Worm (Caenorhabditis elegans) whole organism, L1 larva: ENCODE measurements around the gene flp-23.

Experiments used
- C16A3.4 ChIP-seq: fragments of 150-350 bp; optimal IDR thresholded peaks from 2 replicates; lab custom pipeline; 2014; ENCODE audit warnings: missing biosample characterization, missing genetic modification characterization
- C34B4.2 ChIP-seq: sonication (generic microtip); optimal IDR thresholded peaks from 2 replicates; lab custom pipeline; 2017; ENCODE audit warnings: mild to moderate bottlenecking, missing genetic modification characterization, missing compliant biosample characterization
- F16B12.6 ChIP-seq: fragments of 150-350 bp; optimal IDR thresholded peaks from 2 replicates; lab custom pipeline; 2014; ENCODE audit warnings: missing biosample characterization, missing genetic modification characterization
- Y116A8C.19 ChIP-seq: sonication (generic microtip); optimal IDR thresholded peaks from 2 replicates; lab custom pipeline; 2016; ENCODE audit warnings: missing compliant biosample characterization, missing genetic modification characterization, borderline replicate concordance
- alr-1 ChIP-seq: fragments of 200-800 bp; sonication (Bioruptor generic); optimal IDR thresholded peaks from 2 replicates; lab custom pipeline; 2018; ENCODE audit warnings: borderline replicate concordance, mild to moderate bottlenecking, missing genetic modification characterization, missing compliant biosample characterization
- aly-2 ChIP-seq: fragments of 150-350 bp; optimal IDR thresholded peaks from 2 replicates; lab custom pipeline; 2014; ENCODE audit warnings: missing biosample characterization, missing genetic modification characterization
- ceh-63 ChIP-seq: fragments of 200-800 bp; sonication (Bioruptor generic); optimal IDR thresholded peaks from 2 replicates; lab custom pipeline; 2018; ENCODE audit warnings: mild to moderate bottlenecking, missing genetic modification characterization, missing compliant biosample characterization
- ceh-82 ChIP-seq, 3 experiments: fragments of 150-350 bp in 1 of 3; sonication (generic microtip) in 2 of 3; optimal IDR thresholded peaks; 2 replicates each; lab custom pipeline; 2014 to 2017; ENCODE audit warnings: missing biosample characterization in 3 of 3, missing genetic modification characterization in 3 of 3
- ceh-88 ChIP-seq: fragments of 200-800 bp; sonication (Bioruptor generic); IDR thresholded peaks from 2 replicates; pipeline ENCODE4 v1.3.6; 2022; ENCODE audit warnings: missing genetic modification characterization, missing compliant biosample characterization
- dpl-1 ChIP-seq, 3 experiments: fragments of 150-350 bp in 2 of 3; sonication (generic microtip) in 1 of 3; optimal IDR thresholded peaks; 2 replicates each; lab custom pipeline; 2014 to 2017; ENCODE audit warnings: missing biosample characterization in 3 of 3, missing genetic modification characterization in 3 of 3, missing genetic modification reagents in 3 of 3
- efl-1 ChIP-seq, 4 experiments: fragments of 150-350 bp; optimal IDR thresholded peaks in 3 of 4; peaks in 1 of 4; 1 replicate in 1 of 4; 2 replicates in 3 of 4; lab custom pipeline; 2014; ENCODE audit warnings: missing biosample characterization in 2 of 4, missing genetic modification characterization in 2 of 4, missing genetic modification reagents in 2 of 4
- egl-13 ChIP-seq: sonication (generic microtip); optimal IDR thresholded peaks from 2 replicates; lab custom pipeline; 2016; ENCODE audit warnings: missing genotype, missing genetic modification reagents, missing genetic modification characterization, missing compliant biosample characterization
- egl-27 ChIP-seq, 2 experiments: fragments of 150-350 bp in 1 of 2; sonication (generic microtip); optimal IDR thresholded peaks; 3 replicates each; lab custom pipeline; 2017 to 2018; ENCODE audit warnings: missing biosample characterization in 2 of 2, missing genetic modification characterization in 2 of 2, missing genetic modification reagents in 2 of 2
- elt-2 ChIP-seq: sonication (generic microtip); optimal IDR thresholded peaks from 2 replicates; lab custom pipeline; 2016; ENCODE audit warnings: missing genetic modification characterization, mild to moderate bottlenecking, inconsistent platforms, missing compliant biosample characterization, missing genetic modification reagents
- elt-3 ChIP-seq, 6 experiments: fragments of 150-350 bp in 1 of 6; sonication (generic microtip); optimal IDR thresholded peaks; 2 replicates each; lab custom pipeline; 2017 to 2018; ENCODE audit warnings: missing biosample characterization in 6 of 6, missing genetic modification characterization in 6 of 6, inconsistent platforms in 1 of 6
- fkh-10 ChIP-seq: sonication (generic microtip); optimal IDR thresholded peaks from 2 replicates; lab custom pipeline; 2017; ENCODE audit warnings: missing biosample characterization, missing genetic modification reagents, missing genetic modification characterization
- fkh-4 ChIP-seq: sonication (generic microtip); optimal IDR thresholded peaks from 2 replicates; lab custom pipeline; 2016; ENCODE audit warnings: missing compliant biosample characterization, missing genetic modification characterization, borderline replicate concordance
- fkh-8 ChIP-seq: sonication (generic microtip); optimal IDR thresholded peaks from 2 replicates; lab custom pipeline; 2016; ENCODE audit warnings: mild to moderate bottlenecking, missing genetic modification characterization, missing compliant biosample characterization
- fos-1 ChIP-seq: fragments of 150-350 bp; optimal IDR thresholded peaks from 2 replicates; lab custom pipeline; 2014; ENCODE audit warnings: missing biosample characterization, missing genetic modification characterization
- lin-14 ChIP-seq: fragments of 200-800 bp; sonication (Bioruptor generic); optimal IDR thresholded peaks from 2 replicates; lab custom pipeline; 2018; ENCODE audit warnings: mild to moderate bottlenecking, missing genetic modification characterization, moderate library complexity, missing compliant biosample characterization
- lin-15B ChIP-seq: fragments of 150-350 bp; sonication (generic microtip); optimal IDR thresholded peaks from 3 replicates; lab custom pipeline; 2014; ENCODE audit warnings: missing biosample characterization, missing genetic modification characterization
- lin-39 ChIP-seq: fragments of 150-350 bp; optimal IDR thresholded peaks from 2 replicates; lab custom pipeline; 2014; ENCODE audit warnings: missing biosample characterization, missing genetic modification reagents, missing genetic modification characterization
- lir-3 ChIP-seq: sonication (generic microtip); optimal IDR thresholded peaks from 2 replicates; lab custom pipeline; 2016; ENCODE audit warnings: mild to moderate bottlenecking, missing genetic modification characterization, moderate library complexity, missing compliant biosample characterization; ENCODE audit not compliant: poor library complexity
- lsy-2 ChIP-seq, 2 experiments: fragments of 150-350 bp; optimal IDR thresholded peaks; 2 replicates each; lab custom pipeline; 2014; ENCODE audit warnings: missing biosample characterization in 2 of 2, missing genetic modification characterization in 2 of 2
- mdl-1 ChIP-seq, 2 experiments: fragments of 150-350 bp; optimal IDR thresholded peaks; 2 replicates each; lab custom pipeline; 2014 to 2017; ENCODE audit warnings: missing biosample characterization in 2 of 2, missing genetic modification characterization in 2 of 2, inconsistent platforms in 1 of 2
- nhr-19 ChIP-seq: fragments of 200-800 bp; sonication (Bioruptor generic); conservative IDR thresholded peaks from 2 replicates; pipeline ENCODE4 v1.3.6; 2022; ENCODE audit warnings: missing genetic modification characterization, missing compliant biosample characterization
- nhr-20 ChIP-seq: sonication (generic microtip); optimal IDR thresholded peaks from 2 replicates; lab custom pipeline; 2016; ENCODE audit warnings: mild to moderate bottlenecking, missing genetic modification characterization, missing compliant biosample characterization
- nhr-237 ChIP-seq: fragments of 150-350 bp; optimal IDR thresholded peaks from 2 replicates; lab custom pipeline; 2014; ENCODE audit warnings: missing biosample characterization, missing genetic modification characterization
- nhr-71 ChIP-seq: sonication (generic microtip); optimal IDR thresholded peaks from 2 replicates; lab custom pipeline; 2016; ENCODE audit warnings: mild to moderate bottlenecking, missing genetic modification characterization, moderate library complexity, missing compliant biosample characterization
- nhr-76 ChIP-seq: sonication (generic microtip); optimal IDR thresholded peaks from 2 replicates; lab custom pipeline; 2017; ENCODE audit warnings: missing biosample characterization, missing genetic modification characterization
- nhr-77 ChIP-seq: fragments of 150-350 bp; optimal IDR thresholded peaks from 2 replicates; lab custom pipeline; 2014; ENCODE audit warnings: missing biosample characterization, missing genetic modification characterization
- nhr-85 ChIP-seq: sonication (generic microtip); peaks from one replicate; lab custom pipeline; 2016; ENCODE audit warnings: missing genetic modification characterization, inconsistent platforms, missing compliant biosample characterization
- pag-3 ChIP-seq: sonication (generic microtip); optimal IDR thresholded peaks from 2 replicates; lab custom pipeline; 2017; ENCODE audit warnings: missing genetic modification characterization, mild to moderate bottlenecking, missing compliant biosample characterization, antibody characterized with exemption, borderline replicate concordance; ENCODE audit not compliant: insufficient read depth
- pqm-1 ChIP-seq: sonication (generic microtip); optimal IDR thresholded peaks from 3 replicates; lab custom pipeline; 2017; ENCODE audit warnings: missing biosample characterization, missing genetic modification characterization
- rnt-1 ChIP-seq: sonication (generic microtip); optimal IDR thresholded peaks from 2 replicates; lab custom pipeline; 2016; ENCODE audit warnings: mild to moderate bottlenecking, missing genetic modification characterization, moderate library complexity, missing compliant biosample characterization
- skn-1 ChIP-seq: fragments of 150-350 bp; optimal IDR thresholded peaks from 2 replicates; lab custom pipeline; 2014; ENCODE audit warnings: missing biosample characterization, missing genetic modification characterization
- snpc-4 ChIP-seq: fragments of 150-350 bp; optimal IDR thresholded peaks from 2 replicates; lab custom pipeline; 2014; ENCODE audit warnings: missing biosample characterization, missing genetic modification characterization
- snu-23 ChIP-seq: sonication (generic microtip); optimal IDR thresholded peaks from 2 replicates; lab custom pipeline; 2016; ENCODE audit warnings: missing genetic modification characterization, missing compliant biosample characterization
- sup-37 ChIP-seq: fragments of 200-800 bp; sonication (Bioruptor generic); optimal IDR thresholded peaks from 2 replicates; lab custom pipeline; 2018; ENCODE audit warnings: mild to moderate bottlenecking, missing genetic modification characterization, missing compliant biosample characterization
- swsn-7 ChIP-seq: sonication (generic microtip); optimal IDR thresholded peaks from 2 replicates; lab custom pipeline; 2016; ENCODE audit warnings: missing genetic modification characterization, missing compliant biosample characterization
- tbx-2 ChIP-seq: sonication (generic microtip); optimal IDR thresholded peaks from 2 replicates; lab custom pipeline; 2016; ENCODE audit warnings: missing genetic modification characterization, missing compliant biosample characterization
- tlp-1 ChIP-seq: fragments of 150-350 bp; optimal IDR thresholded peaks from 2 replicates; lab custom pipeline; 2014; ENCODE audit warnings: missing biosample characterization, missing genetic modification characterization
- unc-130 ChIP-seq: fragments of 150-350 bp; optimal IDR thresholded peaks from 2 replicates; lab custom pipeline; 2017; ENCODE audit warnings: missing biosample characterization, missing genetic modification characterization, inconsistent platforms
- unc-98 ChIP-seq: fragments of 200-800 bp; sonication (Bioruptor generic); IDR thresholded peaks from 2 replicates; pipeline ENCODE4 v1.3.6; 2022; ENCODE audit warnings: missing genetic modification characterization, missing compliant biosample characterization
- vab-15 ChIP-seq: sonication (generic microtip); optimal IDR thresholded peaks from 2 replicates; lab custom pipeline; 2017; ENCODE audit warnings: missing genotype, mild to moderate bottlenecking, missing genetic modification characterization, missing compliant biosample characterization
- zag-1 ChIP-seq: fragments of 150-350 bp; optimal IDR thresholded peaks from 2 replicates; lab custom pipeline; 2014; ENCODE audit warnings: missing biosample characterization, missing genetic modification characterization
- ztf-11 ChIP-seq, 2 experiments: sonication (generic microtip); optimal IDR thresholded peaks; 2 replicates each; lab custom pipeline; 2016 to 2017; ENCODE audit warnings: missing genetic modification characterization in 2 of 2, missing biosample characterization in 1 of 2, missing compliant biosample characterization in 1 of 2
- ztf-4 ChIP-seq: fragments of 150-350 bp; optimal IDR thresholded peaks from 2 replicates; lab custom pipeline; 2014; ENCODE audit warnings: missing biosample characterization, missing genetic modification characterization

Gene flp-23

DNA sequence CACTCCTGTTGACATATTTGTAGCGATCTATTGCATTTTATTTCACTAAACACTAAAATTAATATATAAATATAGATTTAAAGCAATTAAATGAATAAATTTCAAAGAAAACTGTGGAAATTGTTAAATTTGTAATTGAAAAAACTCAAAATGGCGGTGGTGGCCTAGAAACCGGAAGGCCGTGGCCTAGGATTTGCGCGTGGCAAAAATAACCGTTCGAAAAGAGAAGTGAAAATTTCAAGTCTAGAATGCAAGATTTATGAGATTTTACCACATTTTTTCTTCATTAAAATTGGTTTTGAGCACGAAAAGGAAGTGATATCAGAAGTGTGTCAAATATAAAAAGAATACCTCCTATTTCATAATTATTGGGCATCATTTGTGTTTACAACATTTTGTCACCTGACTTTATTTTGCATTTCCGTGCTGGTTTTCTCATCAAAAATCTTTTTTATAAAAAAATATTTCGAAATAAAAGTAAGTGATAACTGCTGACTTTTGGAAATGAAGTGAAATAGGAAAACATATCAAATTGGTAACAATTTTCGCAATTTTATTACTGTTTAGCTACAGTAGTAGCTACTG is 33.2 kb downstream of the flp-23 start, which contains the start of gene fli-1 (continued):
- peak; percentile 5 for TF ChIP-seq swsn-7 (tag; lab: Kevin White, UChicago)
- peak; percentile 82 for TF ChIP-seq lin-14 (GFP tag; lab: Kevin White, UChicago)
- TF ChIP-seq F16B12.6: no peak
- no peak for TF ChIP-seq aly-2 (tag; lab: Kevin White, UChicago)
- TF ChIP-seq mdl-1 (tag; optimal IDR thresholded peaks at IDR 0.05; lab: Kevin White, UChicago): no peak
- TF ChIP-seq nhr-71 (tag; lab: Kevin White, UChicago): peak; percentile 42
- TF ChIP-seq tbx-2 (tag; lab: Kevin White, UChicago): no peak
- no peak for TF ChIP-seq zag-1 (tag; lab: Kevin White, UChicago)
- no peak for TF ChIP-seq sup-37 (GFP tag; lab: Kevin White, UChicago)
- TF ChIP-seq nhr-20 (tag; lab: Kevin White, UChicago): no peak
- no peak for TF ChIP-seq ztf-4
- 0 out of 2 replicates have a peak, but pooled peaks have one; percentile 13 for TF ChIP-seq unc-98 (GFP tag; lab: Robert Waterston, UW)
- TF ChIP-seq elt-3 (tag; optimal IDR thresholded peaks at IDR 0.05; lab: Kevin White, UChicago): no peak
- TF ChIP-seq ztf-11 (tag; optimal IDR thresholded peaks at IDR 0.05; lab: Kevin White, UChicago): peak in 1 of 2 experiments; percentile 14
- no peak for TF ChIP-seq C34B4.2 (tag; lab: Kevin White, UChicago)
- no peak for TF ChIP-seq nhr-77 (tag; lab: Kevin White, UChicago)
- TF ChIP-seq dpl-1 (GFP tag; optimal IDR thresholded peaks at IDR 0.05; lab: Kevin White, UChicago): peak in 1 of 3 experiments; percentile 36
- TF ChIP-seq skn-1: peak; percentile 16
- TF ChIP-seq lsy-2 (tag; optimal IDR thresholded peaks at IDR 0.05; lab: Kevin White, UChicago): peak; percentile 7 to 33
- no peak for TF ChIP-seq pqm-1 (tag; lab: Kevin White, UChicago)
- TF ChIP-seq nhr-237: no peak
- TF ChIP-seq lin-39 (tag; lab: Kevin White, UChicago): no peak
- TF ChIP-seq ceh-82 (tag; optimal IDR thresholded peaks at IDR 0.05; lab: Kevin White, UChicago): no peak
- no peak for TF ChIP-seq Y116A8C.19 (tag; lab: Kevin White, UChicago)
- TF ChIP-seq lir-3: peak; percentile 38
- no peak for TF ChIP-seq vab-15 (tag; lab: Kevin White, UChicago)
- TF ChIP-seq snu-23 (GFP tag; lab: Kevin White, UChicago): peak; percentile 28
- TF ChIP-seq fkh-8: peak; percentile 11

DNA sequence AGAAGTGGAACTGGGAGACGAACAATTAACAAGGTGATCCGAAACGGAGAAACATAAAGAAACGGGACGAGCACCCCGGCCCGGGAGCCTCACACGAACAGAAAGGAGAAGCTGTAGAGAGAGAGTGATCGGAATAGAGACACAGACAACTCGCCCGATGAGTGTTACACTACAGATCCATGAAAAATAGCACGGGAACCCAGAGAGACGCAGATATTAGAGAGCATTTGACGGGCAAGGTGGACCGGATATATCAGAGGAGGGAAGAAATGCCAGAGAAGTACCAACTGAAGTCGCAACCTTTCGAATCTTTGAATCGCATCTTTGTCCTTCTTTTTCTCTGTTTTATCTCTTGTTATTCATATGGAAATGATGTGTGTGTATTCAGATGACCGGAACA is 33.9 kb downstream of the flp-23 start, which contains the start of gene anmt-1:
TSS of gene anmt-1 (plus strand) at position 388 of the 400 bp plus-strand sequence.
- no peak for TF ChIP-seq unc-130 (tag; lab: Kevin White, UChicago)
- no peak for TF ChIP-seq C16A3.4
- TF ChIP-seq nhr-85: no peak
- no peak for TF ChIP-seq ceh-82 (tag; optimal IDR thresholded peaks at IDR 0.05; lab: Kevin White, UChicago)
- TF ChIP-seq fkh-10 (GFP tag; lab: Kevin White, UChicago): no peak
- no peak for TF ChIP-seq ceh-63
- peak in 1 of 2 experiments; percentile 10 for TF ChIP-seq efl-1 (optimal IDR thresholded peaks at IDR 0.05; lab: Kevin White, UChicago)
- TF ChIP-seq efl-1 (GFP tag; optimal IDR thresholded peaks at IDR 0.05 in 1 of 2; lab: Kevin White, UChicago): no peak
- TF ChIP-seq egl-27 (tag; optimal IDR thresholded peaks at IDR 0.05; lab: Kevin White, UChicago): no peak
- TF ChIP-seq egl-13 (tag; lab: Kevin White, UChicago): no peak
- TF ChIP-seq pag-3 (tag; lab: Kevin White, UChicago): no peak
- TF ChIP-seq fkh-4 (tag; lab: Kevin White, UChicago): no peak
- no peak for TF ChIP-seq tlp-1 (tag; lab: Kevin White, UChicago)
- peak; percentile 59 for TF ChIP-seq lin-14 (GFP tag; lab: Kevin White, UChicago)
- no peak for TF ChIP-seq nhr-77 (tag; lab: Kevin White, UChicago)
- no peak for TF ChIP-seq lin-15B (tag; lab: Kevin White, UChicago)
- TF ChIP-seq dpl-1 (GFP tag; optimal IDR thresholded peaks at IDR 0.05; lab: Kevin White, UChicago): no peak
- TF ChIP-seq fkh-8: no peak
- TF ChIP-seq rnt-1 (tag; lab: Kevin White, UChicago): peak; percentile 57
- no peak for TF ChIP-seq ceh-88 (GFP tag; lab: Robert Waterston, UW)
- TF ChIP-seq nhr-20 (tag; lab: Kevin White, UChicago): no peak
- no peak for TF ChIP-seq snpc-4 (tag; lab: Kevin White, UChicago)
- TF ChIP-seq nhr-76 (tag; lab: Kevin White, UChicago): no peak
- no peak for TF ChIP-seq ztf-11 (tag; optimal IDR thresholded peaks at IDR 0.05; lab: Kevin White, UChicago)
- TF ChIP-seq alr-1 (tag; lab: Kevin White, UChicago): no peak
- peak; percentile 36 for TF ChIP-seq nhr-71 (tag; lab: Kevin White, UChicago)
- no peak for TF ChIP-seq elt-2 (tag; lab: Kevin White, UChicago)
- peak; percentile 12 for TF ChIP-seq snu-23 (GFP tag; lab: Kevin White, UChicago)
- TF ChIP-seq fos-1 (tag; lab: Kevin White, UChicago): no peak
- no peak for TF ChIP-seq ztf-4
- no peak for TF ChIP-seq nhr-19 (GFP tag; lab: Robert Waterston, UW)
